Worm (Caenorhabditis elegans): ENCODE results near the gene cyn-10.

DNA sequence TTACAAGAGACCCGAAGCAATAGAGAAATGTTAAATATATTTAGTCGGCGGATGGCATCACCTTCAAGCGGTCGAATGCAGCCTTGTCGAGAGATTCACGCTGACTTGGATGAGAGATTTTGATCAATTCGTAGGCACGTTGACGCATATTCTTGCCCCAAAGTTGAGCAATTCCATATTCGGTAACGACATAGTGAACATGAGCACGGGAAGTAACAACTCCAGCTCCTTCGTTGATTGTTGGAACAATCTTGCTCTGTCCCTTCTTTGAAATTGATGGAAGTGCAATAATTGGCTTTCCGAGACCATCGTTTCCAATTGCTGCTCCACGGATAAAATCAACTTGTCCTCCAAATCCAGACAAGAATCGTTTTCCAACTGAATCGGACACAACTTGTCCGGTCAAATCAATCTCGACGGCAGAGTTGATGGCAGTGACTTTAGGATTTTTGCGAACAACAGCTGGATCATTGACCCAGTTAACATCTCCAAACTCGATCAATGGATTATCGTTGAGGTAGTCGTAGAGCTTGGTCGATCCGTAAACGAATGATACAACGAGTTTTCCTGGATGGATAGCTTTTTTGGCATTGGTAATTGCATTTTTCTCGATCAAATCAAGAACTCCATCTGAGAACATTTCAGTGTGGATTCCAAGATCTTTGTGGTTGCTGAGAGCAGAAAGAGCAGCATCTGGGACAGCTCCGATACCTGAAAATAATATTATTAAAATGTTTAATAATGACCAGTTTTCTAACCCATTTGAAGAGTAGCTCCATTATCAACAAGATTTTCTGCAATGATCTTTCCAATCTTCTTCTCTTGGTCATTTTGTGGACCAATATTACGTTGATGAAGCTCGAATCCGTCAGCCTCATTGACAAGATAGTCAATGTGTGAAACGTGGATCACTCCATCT lies 24.2 kb downstream of the cyn-10 start:
- TF ChIP-seq ref-1 (GFP tag; conservative IDR thresholded peaks at IDR 0.05) = no peak
- no peak for TF ChIP-seq ztf-23 (GFP tag; IDR thresholded peaks at IDR 0.05)
- no peak for TF ChIP-seq klf-2 (GFP tag; conservative IDR thresholded peaks at IDR 0.05)
- TF ChIP-seq flt-1 (GFP tag; IDR thresholded peaks at IDR 0.05) = no peak
- TF ChIP-seq T22C8.4 (GFP tag; IDR thresholded peaks at IDR 0.05) = no peak
- TF ChIP-seq ztf-29 (GFP tag; IDR thresholded peaks at IDR 0.05) = no peak
- TF ChIP-seq cog-1 (tag; optimal IDR thresholded peaks at IDR 0.05) = no peak

All from whole organism, midembryonic.